Fruit fly (Drosophila melanogaster) whole organism, wandering third instar larva: ENCODE results near the gene Jhbp3.

ENCODE experiments used
- Abd-B ChIP-seq: fragments of >200 bp; optimal IDR thresholded peaks from 2 replicates; lab custom pipeline; 2017; ENCODE audit warnings: missing biosample characterization, missing genetic modification characterization
- CG32264 ChIP-seq: fragments of 200-800 bp; sonication (Bioruptor generic); optimal IDR thresholded peaks from 2 replicates; lab custom pipeline; 2016; ENCODE audit warnings: missing biosample characterization, missing genetic modification characterization
- CG9705 ChIP-seq: fragments of 200-800 bp; sonication (Bioruptor generic); optimal IDR thresholded peaks from 2 replicates; lab custom pipeline; 2018; ENCODE audit warnings: missing biosample characterization, mild to moderate bottlenecking, missing genetic modification characterization
- CrebA ChIP-seq: fragments of 200-800 bp; sonication (Bioruptor generic); optimal IDR thresholded peaks from 2 replicates; lab custom pipeline; 2016; ENCODE audit warnings: missing biosample characterization, mild to moderate bottlenecking, missing genetic modification characterization, borderline replicate concordance
- Dfd ChIP-seq: fragments of >200 bp; optimal IDR thresholded peaks from 2 replicates; lab custom pipeline; 2017; ENCODE audit warnings: missing biosample characterization, missing genetic modification characterization
- Dif ChIP-seq: fragments of 200-275, 200-300 bp; sonication (Bioruptor generic); optimal IDR thresholded peaks from 2 replicates; lab custom pipeline; 2018; ENCODE audit warnings: missing biosample characterization, missing genetic modification characterization; ENCODE audit not compliant: partially characterized antibody
- GATAd ChIP-seq: sonication (Bioruptor generic); optimal IDR thresholded peaks from 2 replicates; lab custom pipeline; 2016; ENCODE audit warnings: missing biosample characterization, missing genetic modification characterization
- HLH106 ChIP-seq: fragments of 200-800 bp; optimal IDR thresholded peaks from 3 replicates; lab custom pipeline; 2019; ENCODE audit warnings: missing biosample characterization, mild to moderate bottlenecking, missing genetic modification characterization, moderate library complexity
- Hnf4 ChIP-seq: fragments of 200-800 bp; sonication (Bioruptor generic); optimal IDR thresholded peaks from 2 replicates; lab custom pipeline; 2016; ENCODE audit warnings: missing biosample characterization, mild to moderate bottlenecking, missing genetic modification characterization
- Hr78 ChIP-seq: fragments of >200 bp; optimal IDR thresholded peaks from 2 replicates; lab custom pipeline; 2017; ENCODE audit warnings: missing biosample characterization, missing genetic modification characterization
- Hr83 ChIP-seq: fragments of 200-300 bp; sonication (Bioruptor generic); optimal IDR thresholded peaks from 2 replicates; lab custom pipeline; 2016; ENCODE audit warnings: missing biosample characterization, mild to moderate bottlenecking, missing genetic modification characterization, moderate library complexity; ENCODE audit not compliant: poor library complexity, severe bottlenecking
- Mio ChIP-seq: sonication (Bioruptor generic); optimal IDR thresholded peaks from 2 replicates; lab custom pipeline; 2016; ENCODE audit warnings: missing biosample characterization, missing genetic modification characterization
- OdsH ChIP-seq: fragments of 200-800 bp; sonication (Bioruptor generic); optimal IDR thresholded peaks from 2 replicates; lab custom pipeline; 2016; ENCODE audit warnings: missing biosample characterization, mild to moderate bottlenecking, missing genetic modification characterization
- Rel ChIP-seq, 2 experiments: fragments of 200-800 bp; sonication (Bioruptor generic) in 1 of 2; optimal IDR thresholded peaks; 2 replicates in 1 of 2; 3 replicates in 1 of 2; lab custom pipeline; 2016 to 2019; ENCODE audit warnings: mild to moderate bottlenecking in 2 of 2, missing biosample characterization in 2 of 2, missing genetic modification characterization in 2 of 2, moderate library complexity in 1 of 2
- Sp1 ChIP-seq: fragments of 200-800 bp; sonication (Bioruptor generic); optimal IDR thresholded peaks from 3 replicates; lab custom pipeline; 2019; ENCODE audit warnings: missing biosample characterization, mild to moderate bottlenecking, missing genetic modification characterization, moderate library complexity
- Vsx2 ChIP-seq: fragments of 200-300, 225-300 bp; sonication (Bioruptor generic); optimal IDR thresholded peaks from 2 replicates; lab custom pipeline; 2018; ENCODE audit warnings: missing biosample characterization, missing genetic modification characterization; ENCODE audit not compliant: partially characterized antibody
- br ChIP-seq: fragments of 200-800 bp; sonication (Bioruptor generic); optimal IDR thresholded peaks from 2 replicates; lab custom pipeline; 2016; ENCODE audit warnings: missing biosample characterization, missing genetic modification characterization
- brk ChIP-seq: fragments of 200-800 bp; sonication (Bioruptor generic); optimal IDR thresholded peaks from 2 replicates; lab custom pipeline; 2016; ENCODE audit warnings: missing biosample characterization, mild to moderate bottlenecking, missing genetic modification characterization
- dl ChIP-seq, 2 experiments: fragments of 175-275, 200-275 bp in 1 of 2; fragments of 200-275 bp in 1 of 2; sonication (Bioruptor generic); optimal IDR thresholded peaks; lab custom pipeline; 2018; ENCODE audit warnings: mild to moderate bottlenecking in 2 of 2, missing biosample characterization in 2 of 2, missing genetic modification characterization in 2 of 2, moderate library complexity in 2 of 2; ENCODE audit not compliant: partially characterized antibody in 2 of 2, insufficient read depth in 1 of 2
- dmrt93B ChIP-seq: fragments of 200-800 bp; sonication (Bioruptor generic); optimal IDR thresholded peaks from 2 replicates; lab custom pipeline; 2018; ENCODE audit warnings: missing biosample characterization, mild to moderate bottlenecking, missing genetic modification characterization
- dsf ChIP-seq: sonication (Bioruptor generic); optimal IDR thresholded peaks from 2 replicates; lab custom pipeline; 2016; ENCODE audit warnings: missing biosample characterization, missing genetic modification characterization, borderline replicate concordance
- ey ChIP-seq: fragments of 200-800 bp; sonication (Bioruptor generic); optimal IDR thresholded peaks from 2 replicates; lab custom pipeline; 2016; ENCODE audit warnings: missing biosample characterization, missing genetic modification characterization
- foxo ChIP-seq, 2 experiments: fragments of 200-800 bp; sonication (Bioruptor generic); optimal IDR thresholded peaks; 2 replicates in 1 of 2; 3 replicates in 1 of 2; lab custom pipeline; 2016 to 2017; ENCODE audit warnings: missing biosample characterization in 2 of 2, missing genetic modification characterization in 2 of 2
- fru ChIP-seq: fragments of 200-800 bp; sonication (Bioruptor generic); optimal IDR thresholded peaks from 3 replicates; lab custom pipeline; 2016; ENCODE audit warnings: missing biosample characterization, mild to moderate bottlenecking, missing genetic modification characterization
- h ChIP-seq: fragments of 200-800 bp; sonication (Bioruptor generic); optimal IDR thresholded peaks from 3 replicates; lab custom pipeline; 2016; ENCODE audit warnings: missing biosample characterization, mild to moderate bottlenecking, missing genetic modification characterization
- jim ChIP-seq: fragments of 175-275, 200-325 bp; sonication (Bioruptor generic); optimal IDR thresholded peaks from 2 replicates; lab custom pipeline; 2016; ENCODE audit warnings: missing biosample characterization, mild to moderate bottlenecking, missing genetic modification characterization
- pan ChIP-seq: fragments of >200 bp; optimal IDR thresholded peaks from 2 replicates; lab custom pipeline; 2017
- psq ChIP-seq: fragments of 200-800 bp; sonication (Bioruptor generic); optimal IDR thresholded peaks from 3 replicates; lab custom pipeline; 2017; ENCODE audit warnings: missing biosample characterization, mild to moderate bottlenecking, missing genetic modification characterization, moderate library complexity
- rgr ChIP-seq: fragments of 200-800 bp; sonication (Bioruptor generic); optimal IDR thresholded peaks from 3 replicates; lab custom pipeline; 2016; ENCODE audit warnings: missing biosample characterization, mild to moderate bottlenecking, missing genetic modification characterization
- sage ChIP-seq: fragments of 200-800 bp; sonication (Bioruptor generic); optimal IDR thresholded peaks from 2 replicates; lab custom pipeline; 2016; ENCODE audit warnings: missing biosample characterization, mild to moderate bottlenecking, missing genetic modification characterization
- sv ChIP-seq: fragments of 200-800 bp; sonication (Bioruptor generic); optimal IDR thresholded peaks from 3 replicates; lab custom pipeline; 2016; ENCODE audit warnings: missing biosample characterization, missing genetic modification characterization
- tai ChIP-seq: sonication (Bioruptor generic); optimal IDR thresholded peaks from 2 replicates; lab custom pipeline; 2016; ENCODE audit warnings: missing biosample characterization, missing genetic modification characterization
- usp ChIP-seq: fragments of >200 bp; optimal IDR thresholded peaks from 2 replicates; lab custom pipeline; 2017; ENCODE audit warnings: missing biosample characterization, missing genetic modification characterization
- woc ChIP-seq: sonication (Bioruptor generic); optimal IDR thresholded peaks from 2 replicates; lab custom pipeline; 2016; ENCODE audit warnings: missing biosample characterization, mild to moderate bottlenecking, missing genetic modification characterization

The Jhbp3 gene

dm6 chr3R:4955152-4955551 is at the start of gene Jhbp3:
Jhbp3 (minus strand) TSS chr3R:4955252.
- TF ChIP-seq Abd-B (GFP tag; lab: Kevin White, UChicago): no peak
- no peak for TF ChIP-seq sage (GFP tag; lab: Kevin White, UChicago)
- TF ChIP-seq GATAd (GFP tag; lab: Kevin White, UChicago): no peak
- TF ChIP-seq sv (GFP tag; lab: Kevin White, UChicago): no peak
- no peak for TF ChIP-seq Dif (GFP tag; lab: Kevin White, UChicago)
- TF ChIP-seq CG32264 (GFP tag; lab: Kevin White, UChicago): no peak
- TF ChIP-seq usp (GFP tag; lab: Kevin White, UChicago): no peak
- no peak for TF ChIP-seq woc
- no peak for TF ChIP-seq ey (GFP tag; lab: Kevin White, UChicago)
- no peak for TF ChIP-seq jim (GFP tag; lab: Kevin White, UChicago)
- TF ChIP-seq HLH106 (tag; lab: Kevin White, UChicago): no peak
- no peak for TF ChIP-seq brk (GFP tag; lab: Kevin White, UChicago)
- no peak for TF ChIP-seq dsf (GFP tag; lab: Kevin White, UChicago)
- TF ChIP-seq Sp1 (GFP tag; lab: Kevin White, UChicago): no peak
- no peak for TF ChIP-seq Mio (GFP tag; lab: Kevin White, UChicago)
- TF ChIP-seq tai (GFP tag; lab: Kevin White, UChicago): no peak
- no peak for TF ChIP-seq Hnf4 (GFP tag; lab: Kevin White, UChicago)
- no peak for TF ChIP-seq h (GFP tag; lab: Kevin White, UChicago)
- TF ChIP-seq Rel (GFP tag; optimal IDR thresholded peaks at IDR 0.05; lab: Kevin White, UChicago): no peak
- TF ChIP-seq Rel (tag; optimal IDR thresholded peaks at IDR 0.05; lab: Kevin White, UChicago): no peak

dm6 chr3R:5000663-5001062 is 45.6 kb upstream of the Jhbp3 start:
- TF ChIP-seq OdsH (GFP tag; lab: Kevin White, UChicago) (no peak), usp (GFP tag; lab: Kevin White, UChicago) (no peak), CrebA (GFP tag; lab: Kevin White, UChicago) (no peak), Hr83 (no peak)

- TF ChIP-seq CrebA (GFP tag; lab: Kevin White, UChicago) (no peak), CG32264 (GFP tag; lab: Kevin White, UChicago) (no peak)
Measured at dm6 chr3R:4998739-4999138, 43.7 kb upstream of the Jhbp3 start.

- TF ChIP-seq tai (GFP tag; lab: Kevin White, UChicago): peak; percentile 49
- no peak for TF ChIP-seq dl (GFP tag; optimal IDR thresholded peaks at IDR 0.05; lab: Kevin White, UChicago; ENCODE audit: insufficient read depth in 1 of 2, partially characterized antibody in 2 of 2)
- peak; percentile 83 for TF ChIP-seq HLH106 (tag; lab: Kevin White, UChicago)
- TF ChIP-seq ey (GFP tag; lab: Kevin White, UChicago): peak; percentile 75
- no peak for TF ChIP-seq Mio (GFP tag; lab: Kevin White, UChicago)
- TF ChIP-seq Hr78 (GFP tag; lab: Kevin White, UChicago): no peak
- TF ChIP-seq CG32264 (GFP tag; lab: Kevin White, UChicago): peak; percentile 26
- TF ChIP-seq Dfd: no peak
- TF ChIP-seq Rel (GFP tag; optimal IDR thresholded peaks at IDR 0.05; lab: Kevin White, UChicago): no peak
- peak; percentile 28 for TF ChIP-seq Rel (tag; optimal IDR thresholded peaks at IDR 0.05; lab: Kevin White, UChicago)
- TF ChIP-seq Sp1 (GFP tag; lab: Kevin White, UChicago): peak; percentile 73
- TF ChIP-seq OdsH (GFP tag; lab: Kevin White, UChicago): peak; percentile 82
- peak; percentile 46 for TF ChIP-seq woc
- TF ChIP-seq Hnf4 (GFP tag; lab: Kevin White, UChicago): peak; percentile 68
- peak; percentile 75 for TF ChIP-seq sage (GFP tag; lab: Kevin White, UChicago)
- TF ChIP-seq dmrt93B: peak; percentile 65
- TF ChIP-seq pan (lab: Kevin White, UChicago): no peak
- peak; percentile 20 for TF ChIP-seq CG9705
- TF ChIP-seq psq (GFP tag; lab: Kevin White, UChicago): peak; percentile 67
- TF ChIP-seq foxo (GFP tag; optimal IDR thresholded peaks at IDR 0.05; lab: Kevin White, UChicago): peak in 1 of 2 experiments; percentile 84
- no peak for TF ChIP-seq jim (GFP tag; lab: Kevin White, UChicago)
- peak; percentile 83 for TF ChIP-seq fru
- TF ChIP-seq GATAd (GFP tag; lab: Kevin White, UChicago): no peak
- TF ChIP-seq br (GFP tag; lab: Kevin White, UChicago): peak; percentile 72
- peak; percentile 66 for TF ChIP-seq rgr (GFP tag; lab: Kevin White, UChicago)
- no peak for TF ChIP-seq Vsx2 (GFP tag; lab: Kevin White, UChicago)
- TF ChIP-seq h (GFP tag; lab: Kevin White, UChicago): peak; percentile 76
- TF ChIP-seq, all 38 proteins: peak for 18
Measured at dm6 chr3R:4997399-4998203, 42.5 kb upstream of the Jhbp3 start.
